Worm (Caenorhabditis elegans): ENCODE measurements around the gene F41B5.1.
A peak's percentile ranks its signal among the peaks of the same experiment; 100 is the strongest.

F41B5.1 gene

ce11 chrV:2259750-2260149, 4.4 kb downstream of the F41B5.1 start, which contains the start of gene nhr-182:
Gene nhr-182, minus strand, starts transcription at chrV:2259927.
- TF ChIP-seq sdc-2 (tag; optimal IDR thresholded peaks at IDR 0.05) (no peak), odd-2 (tag; optimal IDR thresholded peaks at IDR 0.05) (no peak), tbx-7 (tag; optimal IDR thresholded peaks at IDR 0.05) (no peak), ceh-45 (GFP tag; IDR thresholded peaks at IDR 0.05) (no peak), gmeb-2 (tag; optimal IDR thresholded peaks at IDR 0.05) (no peak), ztf-16 (tag; optimal IDR thresholded peaks at IDR 0.05) (no peak), nfya-1 (tag; optimal IDR thresholded peaks at IDR 0.05) (no peak)

DNA sequence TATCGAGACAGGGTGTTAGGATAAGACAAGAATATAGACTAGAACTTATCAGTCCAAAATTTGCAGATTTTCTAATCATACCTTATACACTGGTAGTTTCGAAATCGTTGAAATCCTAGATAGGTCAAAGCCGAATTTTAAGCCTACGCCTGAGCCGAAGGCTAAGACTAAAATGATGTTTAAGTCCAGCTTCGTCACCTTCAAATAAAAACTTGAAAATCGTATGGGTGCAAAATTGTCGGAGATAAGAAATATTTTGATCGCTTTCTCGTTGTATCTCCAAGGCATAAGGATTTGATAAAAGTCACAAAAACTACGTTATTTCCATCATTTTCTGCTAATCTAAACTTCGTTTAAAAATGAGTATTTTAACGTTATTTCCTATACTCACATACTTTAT, 5.3 kb downstream of the F41B5.1 start, which contains the start of gene F41B5.12:
TSS of gene F41B5.12 (plus strand) at position 301 of the 400 bp plus-strand sequence.
- no peak for TF ChIP-seq syd-9 (tag; optimal IDR thresholded peaks at IDR 0.05)
- TF ChIP-seq ceh-19 (GFP tag; optimal IDR thresholded peaks at IDR 0.05) = no peak
- no peak for TF ChIP-seq T23F11.4 (GFP tag; optimal IDR thresholded peaks at IDR 0.05)
- TF ChIP-seq mec-3 (tag; optimal IDR thresholded peaks at IDR 0.05; ENCODE audit: borderline replicate concordance) = no peak
- no peak for TF ChIP-seq nhr-232 (tag; optimal IDR thresholded peaks at IDR 0.05)
- TF ChIP-seq unc-86 (tag; optimal IDR thresholded peaks at IDR 0.05) = no peak
- no peak for TF ChIP-seq rnt-1 (tag; optimal IDR thresholded peaks at IDR 0.05)
- no peak for TF ChIP-seq ref-2 (tag; optimal IDR thresholded peaks at IDR 0.05)
- no peak for TF ChIP-seq sdc-2 (tag; optimal IDR thresholded peaks at IDR 0.05)
- TF ChIP-seq ttx-3 (tag; optimal IDR thresholded peaks at IDR 0.05) = no peak
- no peak for TF ChIP-seq sox-2 (GFP tag; IDR thresholded peaks at IDR 0.05)
- no peak for TF ChIP-seq ceh-31 (tag; optimal IDR thresholded peaks at IDR 0.05)
- TF ChIP-seq ceh-45 (GFP tag; IDR thresholded peaks at IDR 0.05) = no peak

- peak; percentile 69 for TF ChIP-seq pax-1 (tag; optimal IDR thresholded peaks at IDR 0.05)
- TF ChIP-seq hlh-30 (tag; optimal IDR thresholded peaks at IDR 0.05; ENCODE audit: insufficient read depth) = no peak
- no peak for TF ChIP-seq ceh-45 (GFP tag; IDR thresholded peaks at IDR 0.05)
Observed at ce11 chrV:2264455-2264854, 9.1 kb downstream of the F41B5.1 start, which contains the start of gene nhr-183. Gene nhr-183, minus strand, starts transcription at chrV:2264634.

DNA sequence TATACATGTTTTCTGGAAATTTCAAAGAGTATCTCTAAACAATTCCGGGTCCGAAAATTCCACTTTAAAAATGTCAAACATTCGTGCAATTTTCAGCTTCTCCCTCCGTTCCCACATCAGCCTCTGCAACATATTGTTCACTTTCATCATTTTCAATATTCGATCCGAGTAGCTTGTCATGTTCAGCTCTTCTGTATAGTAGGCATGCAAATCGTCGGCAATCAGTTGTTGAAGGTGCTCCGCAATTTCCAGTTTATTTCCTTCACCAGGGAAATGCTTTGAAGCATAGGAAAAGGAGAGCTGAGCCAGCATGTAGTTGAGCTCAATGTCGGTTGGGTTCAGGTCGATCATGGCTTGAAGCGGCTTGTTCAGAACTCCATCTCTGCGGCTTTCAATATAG, 9.6 kb downstream of the F41B5.1 start:
- TF ChIP-seq pha-4 (tag; optimal IDR thresholded peaks at IDR 0.05) (no peak), ceh-6 (GFP tag; optimal IDR thresholded peaks at IDR 0.05) (no peak), nhr-232 (tag; optimal IDR thresholded peaks at IDR 0.05) (no peak), ceh-24 (tag; optimal IDR thresholded peaks at IDR 0.05) (no peak), npax-4 (tag; optimal IDR thresholded peaks at IDR 0.05) (no peak), ceh-45 (GFP tag; IDR thresholded peaks at IDR 0.05) (no peak), hlh-6 (tag; optimal IDR thresholded peaks at IDR 0.05) (no peak), ztf-16 (tag; optimal IDR thresholded peaks at IDR 0.05) (no peak), gmeb-2 (tag; optimal IDR thresholded peaks at IDR 0.05) (no peak), lin-11 (tag; optimal IDR thresholded peaks at IDR 0.05) (no peak), ceh-19 (GFP tag; optimal IDR thresholded peaks at IDR 0.05) (no peak), ama-1 (optimal IDR thresholded peaks at IDR 0.05) (no peak), fkh-6 (tag; optimal IDR thresholded peaks at IDR 0.05) (no peak), Y22D7AL.16 (tag; optimal IDR thresholded peaks at IDR 0.05) (no peak), pros-1 (tag; optimal IDR thresholded peaks at IDR 0.05) (no peak), tbx-2 (tag; optimal IDR thresholded peaks at IDR 0.05) (no peak), ref-2 (tag; optimal IDR thresholded peaks at IDR 0.05) (no peak), sox-2 (GFP tag; IDR thresholded peaks at IDR 0.05) (no peak)

DNA sequence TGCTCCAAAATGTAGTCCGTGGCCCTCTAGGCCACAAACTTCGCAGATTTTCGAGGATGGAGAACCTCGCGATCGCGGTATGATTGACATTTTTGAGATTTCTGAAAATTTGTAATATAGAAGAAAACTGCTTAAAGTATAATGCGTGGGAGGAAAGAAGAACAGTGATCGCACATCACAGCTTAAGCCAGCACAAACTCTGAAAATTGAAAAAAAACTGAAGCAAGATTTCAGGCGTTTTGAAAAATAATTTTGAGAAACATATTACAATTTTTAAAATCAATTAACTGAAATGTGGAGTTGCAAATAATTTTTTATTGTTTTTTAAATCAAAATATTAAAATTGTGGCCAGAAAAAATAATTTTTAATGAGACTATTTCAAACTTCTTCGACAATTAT, 11.6 kb downstream of the F41B5.1 start, which contains the start of gene nhr-275:
TSS of gene nhr-275 (minus strand) at position 101 of the 400 bp plus-strand sequence.
- TF ChIP-seq C08G9.2 (tag; optimal IDR thresholded peaks at IDR 0.05) (no peak), ceh-24 (tag; optimal IDR thresholded peaks at IDR 0.05) (no peak), ceh-34 (tag; optimal IDR thresholded peaks at IDR 0.05) (no peak), pat-9 (tag; optimal IDR thresholded peaks at IDR 0.05) (no peak), tbx-2 (tag; optimal IDR thresholded peaks at IDR 0.05) (no peak), pros-1 (tag; optimal IDR thresholded peaks at IDR 0.05) (no peak), hlh-13 (GFP tag; optimal IDR thresholded peaks at IDR 0.05) (no peak), ceh-45 (GFP tag; IDR thresholded peaks at IDR 0.05) (no peak), rnt-1 (tag; optimal IDR thresholded peaks at IDR 0.05) (no peak), nfya-1 (tag; optimal IDR thresholded peaks at IDR 0.05) (no peak), hlh-6 (tag; optimal IDR thresholded peaks at IDR 0.05) (no peak), ama-1 (optimal IDR thresholded peaks at IDR 0.05) (no peak), ceh-30 (tag; optimal IDR thresholded peaks at IDR 0.05) (no peak), pqm-1 (tag; optimal IDR thresholded peaks at IDR 0.05) (no peak), npax-4 (tag; optimal IDR thresholded peaks at IDR 0.05) (no peak), sdc-2 (tag; optimal IDR thresholded peaks at IDR 0.05) (no peak), T23F11.4 (GFP tag; optimal IDR thresholded peaks at IDR 0.05) (no peak), Y22D7AL.16 (tag; optimal IDR thresholded peaks at IDR 0.05) (no peak), ets-4 (tag; optimal IDR thresholded peaks at IDR 0.05) (no peak), nhr-11 (tag; optimal IDR thresholded peaks at IDR 0.05) (no peak)
